Fruit fly (Drosophila melanogaster): ENCODE measurements around the gene ppk31.

The ppk31 gene

DNA sequence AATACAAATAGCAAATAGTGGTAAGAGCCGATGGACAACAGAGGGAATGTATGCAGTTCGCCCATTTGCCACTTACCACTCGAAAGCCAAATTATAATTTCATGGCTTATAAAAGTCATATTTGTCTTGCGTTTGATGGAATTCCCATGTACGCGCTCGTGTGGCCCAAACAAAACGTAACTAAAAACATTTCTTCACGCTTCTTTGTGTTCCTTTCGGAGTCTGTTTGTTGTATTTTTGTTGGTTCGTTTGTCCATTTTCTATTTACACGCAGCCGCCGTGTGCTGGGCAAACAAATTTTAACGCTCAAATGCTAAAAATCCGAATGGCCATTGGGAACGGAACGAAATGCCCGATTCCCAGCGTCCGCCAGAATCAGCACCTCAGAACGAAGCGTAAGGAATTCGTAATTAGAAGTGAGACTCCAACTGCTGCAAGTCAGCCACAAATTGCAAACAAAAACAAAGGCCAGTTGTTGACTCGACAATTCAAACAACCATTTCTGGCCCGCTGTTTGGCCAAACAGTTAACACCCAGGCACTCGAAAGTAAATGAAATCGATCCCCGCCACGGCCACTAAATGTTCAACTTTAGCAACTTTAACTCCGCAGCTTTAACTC, 45.9 kb downstream of the ppk31 start (continued):
- TF ChIP-seq dimm (GFP tag; IDR thresholded peaks at IDR 0.05) (no peak), aop (GFP tag; IDR thresholded peaks at IDR 0.05) (no peak), MESR4 (GFP tag; optimal IDR thresholded peaks at IDR 0.05) (no peak), CG1602 (GFP tag; optimal IDR thresholded peaks at IDR 0.05) (peak; percentile 37), CG4707 (GFP tag; optimal IDR thresholded peaks at IDR 0.05) (peak; percentile 8), CG6175 (GFP tag; IDR thresholded peaks at IDR 0.05) (no peak), CG14860 (GFP tag; IDR thresholded peaks at IDR 0.05; ENCODE audit: partially characterized antibody) (no peak), CG2199 (GFP tag; IDR thresholded peaks at IDR 0.05) (no peak), bcd (GFP tag; optimal IDR thresholded peaks at IDR 0.05) (peak; percentile 51), Antp (GFP tag; optimal IDR thresholded peaks at IDR 0.05) (peak; percentile 1), Ets65A (GFP tag) (no peak), pho (GFP tag; optimal IDR thresholded peaks at IDR 0.05) (peak; percentile 19), trh (GFP tag; optimal IDR thresholded peaks at IDR 0.05) (peak; percentile 35), dmrt11E (tag; optimal IDR thresholded peaks at IDR 0.05) (peak; percentile 4), yki (optimal IDR thresholded peaks at IDR 0.05) (no peak), ap (GFP tag; IDR thresholded peaks at IDR 0.05) (no peak), CG2875 (GFP tag; optimal IDR thresholded peaks at IDR 0.05) (peak; percentile 66), Myb (GFP tag; optimal IDR thresholded peaks at IDR 0.05) (no peak), B-H1 (GFP tag; IDR thresholded peaks at IDR 0.05) (peak; percentile 33; the same call in 1 of the 3 replicates), trem (tag; optimal IDR thresholded peaks at IDR 0.05) (no peak), tna (GFP tag; IDR thresholded peaks at IDR 0.05; ENCODE audit: partially characterized antibody) (no peak), gce (GFP tag; IDR thresholded peaks at IDR 0.05) (peak; percentile 70; the same call in 1 of the 3 replicates), NfI (GFP tag; optimal IDR thresholded peaks at IDR 0.05) (no peak), ranshi (GFP tag; IDR thresholded peaks at IDR 0.05) (0 out of 2 replicates have a peak, but pooled peaks have one; percentile 43), CG6683 (GFP tag; optimal IDR thresholded peaks at IDR 0.05) (no peak), Tbp (GFP tag; optimal IDR thresholded peaks at IDR 0.05) (no peak), grn (GFP tag; optimal IDR thresholded peaks at IDR 0.05) (peak; percentile 26), zen (tag; optimal IDR thresholded peaks at IDR 0.05) (peak; percentile 43), MBD-R2 (GFP tag; IDR thresholded peaks at IDR 0.05) (no peak), ken (GFP tag; IDR thresholded peaks at IDR 0.05) (no peak), Vsx1 (GFP tag; optimal IDR thresholded peaks at IDR 0.05) (peak; percentile 54), H15 (GFP tag; IDR thresholded peaks at IDR 0.05) (no peak), Hr51 (GFP tag; optimal IDR thresholded peaks at IDR 0.05) (peak in 1 of 2 experiments; percentile 24), en (GFP tag; optimal IDR thresholded peaks at IDR 0.05) (peak; percentile 2), CG8765 (GFP tag; IDR thresholded peaks at IDR 0.05) (no peak), CG3163 (GFP tag; optimal IDR thresholded peaks at IDR 0.05) (no peak), disco-r (GFP tag; optimal IDR thresholded peaks at IDR 0.05) (no peak), crc (GFP tag; optimal IDR thresholded peaks at IDR 0.05) (no peak), tap (tag; optimal IDR thresholded peaks at IDR 0.05) (peak; percentile 30), CG5245 (GFP tag; optimal IDR thresholded peaks at IDR 0.05) (no peak), Trl (optimal IDR thresholded peaks at IDR 0.05) (no peak), Trl (GFP tag; optimal IDR thresholded peaks at IDR 0.05) (peak; percentile 58), az2 (GFP tag; optimal IDR thresholded peaks at IDR 0.05) (no peak), CG16815 (GFP tag; optimal IDR thresholded peaks at IDR 0.05) (no peak), CG4854 (GFP tag; optimal IDR thresholded peaks at IDR 0.05) (no peak), sens (GFP tag) (peak; percentile 86), ci (GFP tag; IDR thresholded peaks at IDR 0.05) (peak; percentile 67; the same call in 2 of the 3 replicates), CG6272 (GFP tag; IDR thresholded peaks at IDR 0.05) (no peak), Rx (GFP tag; IDR thresholded peaks at IDR 0.05) (no peak), Hmr (GFP tag; optimal IDR thresholded peaks at IDR 0.05) (peak; percentile 5), gsb (GFP tag; IDR thresholded peaks at IDR 0.05) (no peak), CG18011 (GFP tag; optimal IDR thresholded peaks at IDR 0.05) (no peak)
